Worm (Caenorhabditis elegans) whole organism, mixed stage, embryonic: ENCODE results near the gene fbxa-77.

ENCODE experiments used
- ceh-39 ChIP-seq: fragments of 150-350 bp; optimal IDR thresholded peaks from 2 replicates; lab custom pipeline; 2014; ENCODE audit warnings: missing biosample characterization, missing genetic modification characterization
- mep-1 ChIP-seq: fragments of 150-350 bp; optimal IDR thresholded peaks from 2 replicates; lab custom pipeline; 2017; ENCODE audit warnings: missing biosample characterization, missing genetic modification reagents, missing genetic modification characterization, inconsistent platforms

ce11 chrIII:1218221-1218620 lies 31.1 kb upstream of the fbxa-77 start:
- TF ChIP-seq ceh-39 (tag; lab: Kevin White, UChicago) (no peak), mep-1 (no peak)
